Worm (Caenorhabditis elegans): ENCODE measurements around the gene ocr-2.

The ocr-2 gene

ce11 chrIV:8254193-8254592 lies 34.3 kb upstream of the ocr-2 start:
- TF ChIP-seq lin-13 (GFP tag; optimal IDR thresholded peaks at IDR 0.05) (no peak), pag-3 (tag; optimal IDR thresholded peaks at IDR 0.05; ENCODE audit: borderline replicate concordance, insufficient read depth) (no peak), F16B12.6 (tag; optimal IDR thresholded peaks at IDR 0.05) (no peak)

ce11 chrIV:8252856-8253255 lies 33.0 kb upstream of the ocr-2 start:
- TF ChIP-seq lin-14 (GFP tag; optimal IDR thresholded peaks at IDR 0.05) (peak; percentile 60), snu-23 (GFP tag; optimal IDR thresholded peaks at IDR 0.05) (peak; percentile 80), fkh-10 (GFP tag; optimal IDR thresholded peaks at IDR 0.05) (peak; percentile 38), skn-1 (tag; optimal IDR thresholded peaks at IDR 0.05) (peak; percentile 46), vab-15 (tag; optimal IDR thresholded peaks at IDR 0.05) (no peak), lin-35 (GFP tag; optimal IDR thresholded peaks at IDR 0.05) (peak; percentile 66 to 80), irx-1 (tag; optimal IDR thresholded peaks at IDR 0.05) (peak; percentile 61), isw-1 (GFP tag; IDR thresholded peaks at IDR 0.05) (peak; percentile 21), unc-98 (GFP tag; IDR thresholded peaks at IDR 0.05) (no peak), sox-4 (tag; optimal IDR thresholded peaks at IDR 0.05) (peak; percentile 22), dpl-1 (GFP tag; optimal IDR thresholded peaks at IDR 0.05) (peak in 2 of 3 experiments; percentile 20 to 45), ceh-63 (GFP tag; optimal IDR thresholded peaks at IDR 0.05) (no peak), hpl-2 (GFP tag; optimal IDR thresholded peaks at IDR 0.05) (no peak), snpc-4 (tag; optimal IDR thresholded peaks at IDR 0.05) (peak; percentile 34), lsy-2 (tag; optimal IDR thresholded peaks at IDR 0.05) (peak; percentile 48 to 72), C34B4.2 (tag; optimal IDR thresholded peaks at IDR 0.05) (no peak), mep-1 (tag; optimal IDR thresholded peaks at IDR 0.05) (peak; percentile 80), nhr-11 (tag; optimal IDR thresholded peaks at IDR 0.05) (no peak), elt-3 (tag; optimal IDR thresholded peaks at IDR 0.05) (peak in 1 of 6 experiments; percentile 43), unc-62 (GFP tag; optimal IDR thresholded peaks at IDR 0.05) (no peak), nhr-47 (tag; optimal IDR thresholded peaks at IDR 0.05) (peak; percentile 79), nhr-90 (tag; optimal IDR thresholded peaks at IDR 0.05; ENCODE audit: poor library complexity) (peak; percentile 73), nhr-12 (tag; optimal IDR thresholded peaks at IDR 0.05) (no peak), rnt-1 (tag; optimal IDR thresholded peaks at IDR 0.05) (peak; percentile 81), nhr-85 (tag) (peak; percentile 69), pag-3 (tag; optimal IDR thresholded peaks at IDR 0.05; ENCODE audit: borderline replicate concordance, insufficient read depth) (no peak), egl-13 (tag; optimal IDR thresholded peaks at IDR 0.05) (peak; percentile 30), aly-2 (tag; optimal IDR thresholded peaks at IDR 0.05) (peak; percentile 57), unc-130 (tag; optimal IDR thresholded peaks at IDR 0.05) (peak; percentile 81), fkh-8 (tag; optimal IDR thresholded peaks at IDR 0.05) (peak; percentile 65), tlp-1 (tag; optimal IDR thresholded peaks at IDR 0.05) (no peak), nhr-237 (tag; optimal IDR thresholded peaks at IDR 0.05) (no peak), elt-2 (tag; optimal IDR thresholded peaks at IDR 0.05) (peak; percentile 35), sptf-1 (tag; optimal IDR thresholded peaks at IDR 0.05) (no peak), swsn-7 (tag; optimal IDR thresholded peaks at IDR 0.05) (peak; percentile 74), ceh-90 (tag; optimal IDR thresholded peaks at IDR 0.05) (no peak), nhr-19 (GFP tag; conservative IDR thresholded peaks at IDR 0.05) (peak; percentile 38; the same call in 1 of the 2 replicates), dsc-1 (tag; optimal IDR thresholded peaks at IDR 0.05) (peak; percentile 68), lir-3 (tag; optimal IDR thresholded peaks at IDR 0.05; ENCODE audit: poor library complexity) (peak; percentile 36), lin-13 (GFP tag; optimal IDR thresholded peaks at IDR 0.05) (peak; percentile 30), nhr-77 (tag; optimal IDR thresholded peaks at IDR 0.05) (peak; percentile 65), fkh-4 (tag; optimal IDR thresholded peaks at IDR 0.05; ENCODE audit: borderline replicate concordance) (no peak), nhr-20 (tag; optimal IDR thresholded peaks at IDR 0.05) (peak; percentile 68), ztf-11 (tag; optimal IDR thresholded peaks at IDR 0.05) (peak in 1 of 2 experiments; percentile 39), ceh-82 (tag; optimal IDR thresholded peaks at IDR 0.05) (peak; percentile 41 to 86 (median 61)), lin-15B (tag; optimal IDR thresholded peaks at IDR 0.05) (no peak), efl-1 (optimal IDR thresholded peaks at IDR 0.05) (peak; percentile 56), efl-1 (GFP tag; optimal IDR thresholded peaks at IDR 0.05 in 1 of 2) (peak; percentile 51 to 95), unc-86 (tag; optimal IDR thresholded peaks at IDR 0.05) (peak; percentile 30)
